Fruit fly (Drosophila melanogaster): Measurements from ENCODE around the gene CG5157.

Gene CG5157

DNA sequence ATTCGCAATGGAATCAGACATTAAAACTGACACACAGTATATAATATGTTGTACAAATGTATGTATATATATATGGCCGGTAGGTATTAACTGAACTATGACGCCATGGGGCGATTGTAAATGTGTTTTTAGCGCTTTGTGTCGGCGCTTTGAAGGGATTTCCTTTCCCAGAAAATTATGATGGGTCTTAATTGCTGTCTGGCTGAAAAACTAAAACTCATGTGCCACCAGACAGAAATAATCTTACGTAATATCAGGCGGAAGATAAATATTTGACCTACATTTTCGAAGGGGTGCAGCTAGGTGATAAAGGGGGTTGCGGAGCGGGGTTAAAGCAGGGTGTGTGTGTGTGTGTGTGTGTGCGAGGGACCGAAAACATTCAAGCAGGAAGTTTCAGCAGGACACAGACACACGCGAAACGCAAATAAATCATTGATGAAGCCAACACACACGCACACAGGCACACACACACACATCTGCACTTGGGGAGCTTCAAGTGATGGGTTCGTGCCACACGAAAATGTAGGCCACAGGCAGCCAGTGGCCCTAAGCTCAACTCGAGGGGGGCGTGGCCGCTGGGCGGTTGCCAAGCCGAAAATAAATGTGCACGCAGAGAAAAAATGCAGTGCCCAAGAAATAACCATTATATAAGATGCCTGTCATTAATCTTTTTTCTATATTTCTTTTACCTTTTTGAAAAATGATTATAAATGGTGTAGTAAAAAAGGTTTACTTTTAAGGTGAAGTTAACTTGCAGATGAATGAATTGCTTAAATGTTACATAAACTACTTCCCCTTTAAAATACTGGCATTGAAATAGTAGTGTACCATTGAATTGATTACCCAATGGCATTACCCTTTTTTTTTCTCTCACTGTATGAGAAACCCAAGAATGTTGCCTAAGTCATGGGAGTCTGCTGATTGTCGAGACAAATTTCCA lies 19.8 kb upstream of the CG5157 start:
- no peak for TF ChIP-seq CTCF (optimal IDR thresholded peaks at IDR 0.05)
- TF ChIP-seq CG8478 (optimal IDR thresholded peaks at IDR 0.05), result no peak

DNA sequence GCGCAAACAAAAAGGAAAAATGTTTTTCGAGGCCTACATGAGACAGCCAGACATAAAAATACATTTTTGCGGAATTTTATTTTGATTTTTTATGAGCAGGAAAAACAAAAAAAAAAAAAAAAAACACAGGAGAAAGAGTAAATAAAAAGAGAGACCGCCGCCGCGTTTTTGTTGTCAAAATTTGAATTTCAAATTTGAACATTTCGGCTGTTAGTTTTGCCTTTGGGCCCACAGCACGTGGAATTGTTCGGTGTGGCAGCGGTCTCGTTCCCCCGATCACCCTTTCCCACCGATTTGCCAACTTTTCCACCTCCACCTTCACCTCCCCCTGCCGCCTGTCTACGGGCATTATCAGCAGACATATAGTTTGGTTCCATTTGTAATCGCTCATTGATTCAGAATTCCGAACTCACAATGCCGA lies 19.1 kb upstream of the CG5157 start:
- TF ChIP-seq CTCF (optimal IDR thresholded peaks at IDR 0.05), result no peak
- no peak for TF ChIP-seq CG8478 (optimal IDR thresholded peaks at IDR 0.05)

DNA sequence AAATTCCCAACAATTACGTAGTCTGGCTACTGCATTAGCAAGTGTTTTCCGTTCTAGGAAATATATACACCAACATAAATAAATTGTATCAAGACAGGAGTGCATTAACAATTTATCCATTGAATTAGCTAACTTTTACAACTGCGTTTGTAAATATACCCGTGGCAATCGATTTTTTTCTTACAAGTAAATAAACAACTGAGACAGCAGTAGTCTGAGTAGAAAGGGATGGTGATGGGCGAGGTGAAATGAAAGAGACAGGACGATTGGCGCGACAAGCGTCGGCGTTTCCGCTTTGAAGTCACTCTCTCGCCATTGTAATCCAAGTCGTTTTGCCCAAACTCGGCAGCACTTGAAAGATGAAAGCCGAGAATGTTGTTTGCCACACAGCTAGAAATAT lies 17.9 kb upstream of the CG5157 start:
- no peak for TF ChIP-seq CG8478 (optimal IDR thresholded peaks at IDR 0.05)

DNA sequence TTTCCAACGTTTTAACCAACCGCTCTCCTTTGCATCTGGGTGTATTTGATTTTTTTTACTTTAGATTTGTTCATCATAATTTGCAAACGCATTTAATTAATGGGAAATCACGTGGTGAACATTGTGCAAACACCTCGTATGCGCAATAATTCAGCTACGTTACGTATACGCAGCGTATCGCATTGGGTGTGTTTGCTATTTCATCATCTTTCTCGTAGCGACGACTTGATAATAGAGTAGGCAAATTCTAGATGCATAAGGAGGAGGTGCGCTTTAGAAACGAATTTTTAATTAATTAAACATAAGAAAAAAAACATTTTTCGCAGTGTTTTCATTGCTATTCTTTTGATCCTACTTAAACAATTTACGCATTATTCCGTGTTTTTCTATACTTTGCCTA lies 16.0 kb upstream of the CG5157 start:
- TF ChIP-seq CG8478 (optimal IDR thresholded peaks at IDR 0.05), result no peak
- no peak for TF ChIP-seq CTCF (optimal IDR thresholded peaks at IDR 0.05)

DNA sequence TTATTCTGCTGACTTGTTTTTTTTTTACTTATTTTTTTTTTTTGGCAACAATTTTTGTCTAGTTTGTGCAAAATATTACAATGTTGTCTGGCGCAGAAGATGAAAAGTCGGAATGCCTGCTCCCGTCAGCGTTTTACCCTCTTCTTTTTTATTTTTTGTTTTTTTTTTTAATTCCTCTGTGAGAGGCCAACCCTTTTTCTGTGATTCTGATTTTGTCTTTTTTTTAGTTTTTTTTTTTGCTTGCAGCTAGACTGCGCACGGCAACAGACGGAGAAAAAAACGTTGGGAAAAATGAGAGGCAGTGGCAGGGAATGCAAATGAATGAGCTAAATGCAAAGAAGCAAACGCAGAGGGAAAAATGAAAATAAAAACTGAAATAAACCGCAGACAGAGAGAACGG lies 15.4 kb upstream of the CG5157 start:
- TF ChIP-seq CG8478 (optimal IDR thresholded peaks at IDR 0.05), result no peak
- TF ChIP-seq CTCF (optimal IDR thresholded peaks at IDR 0.05), result no peak

DNA sequence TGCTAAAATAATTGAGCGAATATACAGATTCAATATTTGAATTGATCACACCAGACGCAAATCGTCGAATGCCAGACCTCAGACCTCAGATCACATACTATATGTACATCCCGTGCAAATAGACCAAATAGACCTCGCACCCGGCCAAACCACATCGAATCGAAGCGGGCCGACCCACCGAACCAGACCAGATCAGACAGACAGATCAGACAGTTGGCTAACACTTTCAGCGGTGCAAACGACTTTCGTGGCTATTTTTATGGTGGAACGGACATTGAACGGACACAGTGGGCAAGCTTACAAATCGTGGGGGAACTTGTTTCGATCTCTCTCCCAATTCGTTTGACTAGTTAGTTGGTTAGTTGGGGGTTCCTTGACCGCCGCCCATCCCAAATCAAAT lies 14.1 kb upstream of the CG5157 start:
- TF ChIP-seq CTCF (optimal IDR thresholded peaks at IDR 0.05) (no peak), CG8478 (optimal IDR thresholded peaks at IDR 0.05) (no peak)

DNA sequence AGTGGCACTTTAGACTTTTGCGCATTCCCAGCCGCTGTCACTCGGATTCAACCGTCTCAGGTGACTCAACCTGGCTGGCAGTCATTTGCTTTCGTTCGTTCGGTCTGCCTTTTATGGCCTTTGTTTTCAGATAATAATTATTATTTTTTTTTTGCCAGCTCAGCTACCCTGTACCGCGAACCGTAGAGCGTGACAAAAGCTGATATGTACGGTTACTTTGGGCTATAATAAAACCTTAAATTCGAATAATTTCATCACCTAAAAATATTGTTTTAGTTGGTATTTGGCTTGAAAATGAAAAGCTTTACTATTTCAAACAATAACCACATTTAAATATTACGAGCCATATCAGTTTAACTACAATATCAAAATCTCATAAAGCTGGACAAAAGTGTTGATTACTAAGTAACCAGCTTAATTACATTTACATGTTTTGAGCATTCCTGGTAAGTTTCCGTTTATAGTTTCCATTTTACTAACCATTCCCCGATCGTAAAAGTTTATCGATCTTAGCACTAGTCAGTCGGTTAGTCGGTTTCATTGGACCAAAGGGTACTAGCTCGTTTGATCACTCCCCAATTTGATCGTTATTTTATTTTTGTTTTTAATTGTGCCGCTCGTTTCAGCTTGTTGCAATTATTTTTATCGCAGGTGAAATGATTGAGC lies 13.3 kb upstream of the CG5157 start:
- TF ChIP-seq CTCF (optimal IDR thresholded peaks at IDR 0.05) (no peak), CG8478 (optimal IDR thresholded peaks at IDR 0.05) (no peak)

DNA sequence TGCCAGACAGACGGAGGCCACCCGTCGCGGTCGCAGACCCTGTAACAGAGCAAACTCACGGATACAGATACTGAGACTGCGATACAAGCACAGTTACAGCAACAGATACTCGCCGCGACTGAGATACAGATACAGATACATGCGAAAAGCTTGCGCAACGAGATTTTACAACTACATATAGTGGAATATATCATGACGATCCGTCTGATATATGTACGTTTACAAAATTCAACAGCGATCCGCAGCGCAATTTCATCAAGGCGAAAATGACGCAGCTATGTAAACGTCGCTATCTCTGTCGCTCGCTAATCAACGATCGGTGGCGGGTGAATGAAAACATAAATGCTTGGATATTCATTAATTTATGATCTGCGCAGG lies 12.5 kb upstream of the CG5157 start:
- TF ChIP-seq CG8478 (optimal IDR thresholded peaks at IDR 0.05), result no peak

DNA sequence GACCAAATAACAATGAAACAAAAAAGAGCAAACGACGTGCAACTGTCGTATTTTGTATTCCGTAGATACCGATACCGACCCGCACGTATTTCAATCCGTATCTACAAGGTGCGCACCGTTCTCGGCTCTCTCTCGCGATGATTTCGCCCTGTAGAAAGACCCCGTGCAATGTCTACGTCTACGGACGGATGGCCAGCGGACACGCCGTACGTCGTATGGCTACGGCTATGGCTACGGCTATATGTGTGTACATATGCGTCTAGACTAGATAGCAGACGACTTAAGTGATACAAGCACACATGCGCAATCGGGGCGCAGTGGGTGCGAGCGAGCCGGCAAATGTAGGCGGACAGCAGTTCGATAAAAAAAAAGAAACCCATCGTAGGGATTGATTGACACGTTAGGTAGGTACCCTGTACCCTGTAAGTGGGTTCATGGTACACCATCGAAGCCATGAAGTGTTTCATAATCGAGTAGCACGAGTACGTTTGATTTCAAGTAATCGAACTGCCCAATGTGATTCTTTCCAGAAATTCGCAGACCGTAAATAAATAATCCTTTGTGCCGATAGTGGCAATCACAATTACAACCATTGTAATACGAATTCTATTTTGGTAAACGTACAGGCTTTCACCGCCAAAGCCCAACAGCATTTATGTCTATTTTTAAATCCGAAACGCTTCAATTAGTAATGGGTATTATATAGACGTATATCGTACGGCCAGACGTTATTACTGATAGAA lies 11.9 kb upstream of the CG5157 start:
- no peak for TF ChIP-seq CG8478 (optimal IDR thresholded peaks at IDR 0.05)
- TF ChIP-seq CTCF (optimal IDR thresholded peaks at IDR 0.05), result no peak

DNA sequence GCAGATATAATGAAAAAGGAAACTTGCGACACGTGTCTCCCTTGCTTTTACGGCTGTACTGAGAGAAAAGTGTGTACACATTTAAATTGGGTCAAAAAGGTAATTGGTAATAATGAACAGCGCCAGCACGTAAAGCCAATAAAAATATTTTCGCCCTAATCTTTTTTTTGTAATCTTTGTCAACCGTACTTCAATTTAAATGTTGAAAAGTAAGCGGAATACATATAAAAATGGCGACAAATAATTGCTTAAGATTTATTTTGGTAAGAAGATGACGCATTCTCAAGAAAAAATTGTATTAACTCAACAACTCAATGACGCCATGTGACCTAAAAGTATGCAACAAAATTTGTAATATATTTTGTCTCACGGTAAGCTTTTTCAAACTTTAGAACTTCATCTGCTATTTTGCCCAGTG lies 10.1 kb upstream of the CG5157 start:
- TF ChIP-seq CG8478 (optimal IDR thresholded peaks at IDR 0.05) (no peak), CTCF (optimal IDR thresholded peaks at IDR 0.05) (no peak)

DNA sequence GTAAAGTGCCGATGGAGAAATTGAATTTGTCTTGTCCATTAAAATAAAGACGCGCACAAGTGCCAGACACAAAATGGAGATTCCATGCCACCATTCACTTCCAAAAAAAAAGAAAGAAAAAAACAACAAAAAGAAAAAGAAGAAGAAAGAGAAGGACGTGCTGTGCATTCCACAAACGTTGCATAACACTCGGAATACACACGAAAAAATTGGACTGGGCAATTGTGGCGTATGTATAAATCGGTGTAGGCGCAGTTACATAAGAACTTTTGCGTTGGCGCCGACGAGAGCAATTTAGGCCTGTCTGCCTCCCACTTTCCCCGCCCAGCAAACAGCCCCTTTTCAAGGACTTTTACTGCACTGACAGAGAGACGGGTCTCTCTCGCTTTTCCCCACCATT lies 9.6 kb upstream of the CG5157 start:
- TF ChIP-seq CG8478 (optimal IDR thresholded peaks at IDR 0.05) (no peak), CTCF (optimal IDR thresholded peaks at IDR 0.05) (no peak)

DNA sequence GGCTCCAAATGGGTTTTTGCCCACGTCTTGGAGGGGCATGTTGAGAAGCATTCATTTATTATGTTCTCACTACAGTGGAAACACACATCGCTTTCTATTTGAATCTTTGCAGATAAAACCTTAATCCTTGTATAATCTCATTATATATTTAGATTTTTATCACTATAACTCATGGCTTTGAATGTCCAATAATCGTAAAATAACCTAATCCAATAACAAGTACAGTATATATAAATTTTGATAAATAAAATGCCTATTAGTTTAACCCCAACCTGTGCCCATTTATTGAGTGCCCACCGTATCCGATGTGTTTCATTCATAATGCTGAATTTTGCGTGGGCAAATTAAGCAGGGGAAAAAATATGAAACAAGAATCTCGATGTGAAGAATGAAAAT lies 8.9 kb upstream of the CG5157 start:
- TF ChIP-seq CG8478 (optimal IDR thresholded peaks at IDR 0.05) (no peak), CTCF (optimal IDR thresholded peaks at IDR 0.05) (no peak)

DNA sequence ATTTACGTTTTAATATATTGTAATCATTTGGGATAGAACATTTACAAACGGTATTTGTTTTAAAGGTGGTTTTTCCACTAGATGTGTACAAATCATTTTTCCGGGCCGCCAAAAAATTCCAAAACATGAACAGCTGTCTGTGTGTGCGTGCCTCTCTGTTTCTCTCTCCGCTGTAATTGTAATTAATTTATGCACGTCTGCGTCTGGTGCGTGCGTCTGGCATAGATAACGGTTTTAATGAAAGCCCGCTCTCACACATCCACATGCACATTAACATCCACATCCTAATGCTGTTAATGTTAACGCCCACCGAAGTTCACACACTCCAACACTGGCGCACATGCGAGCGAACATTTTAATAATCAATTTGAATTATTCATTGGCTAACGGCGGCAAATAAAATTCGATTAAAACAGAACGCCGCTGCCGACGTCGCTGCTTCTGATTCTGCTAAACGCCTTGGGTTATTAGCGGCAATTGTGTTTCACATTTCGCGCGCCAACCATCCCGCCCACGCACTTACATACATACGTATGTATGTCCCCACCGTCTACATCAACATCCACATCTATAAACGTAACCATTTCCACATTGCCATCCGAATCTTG lies 8.4 kb upstream of the CG5157 start:
- TF ChIP-seq CTCF (optimal IDR thresholded peaks at IDR 0.05) (no peak), CG8478 (optimal IDR thresholded peaks at IDR 0.05) (no peak)

DNA sequence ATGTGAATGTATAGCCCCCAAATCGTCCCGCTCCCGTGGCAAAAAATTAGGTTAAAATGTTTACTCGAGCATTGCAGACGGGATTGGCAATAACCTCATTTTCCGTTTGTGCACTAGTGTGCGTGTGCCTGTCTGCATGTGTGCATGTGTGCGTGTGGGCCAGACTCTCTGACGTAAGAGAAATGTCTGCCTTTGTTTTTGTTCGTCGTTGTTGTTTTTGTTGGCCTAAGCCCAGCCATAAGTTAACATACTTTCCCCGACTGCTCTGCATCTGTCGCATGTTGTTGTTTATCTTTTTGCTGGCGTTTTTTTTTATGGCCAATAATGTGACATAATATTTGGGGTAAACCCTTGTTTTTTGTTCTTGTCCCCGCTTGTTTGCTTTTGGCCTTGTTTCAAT lies 7.6 kb upstream of the CG5157 start:
- TF ChIP-seq CG8478 (optimal IDR thresholded peaks at IDR 0.05) (no peak), CTCF (optimal IDR thresholded peaks at IDR 0.05) (no peak)

Data from S2 (cell line).